Fruit fly (Drosophila melanogaster): ENCODE data around the gene CG8750.

The CG8750 gene

DNA sequence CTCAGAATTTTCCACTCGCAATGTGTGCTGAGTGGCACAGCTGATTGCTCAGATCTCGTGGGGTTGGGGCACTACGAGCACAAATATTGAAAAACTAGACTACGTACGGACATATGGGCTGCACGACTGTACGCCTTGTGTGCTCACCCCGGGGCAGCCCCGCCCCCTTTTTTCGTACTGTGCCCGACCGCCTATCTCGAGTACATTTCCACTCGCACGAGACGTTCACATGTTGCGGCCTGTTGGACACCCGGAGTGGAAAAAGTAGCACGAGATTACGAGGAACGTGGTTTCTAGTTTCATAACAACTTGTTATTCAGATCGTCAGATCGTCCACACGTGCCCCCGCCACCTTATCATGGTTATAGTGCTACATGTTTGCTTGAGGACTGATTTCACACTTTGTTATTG is 20.6 kb upstream of the CG8750 start (continued):
- TF ChIP-seq Mrtf (GFP tag; IDR thresholded peaks at IDR 0.05): no peak
- no peak for TF ChIP-seq NC2α (GFP tag; optimal IDR thresholded peaks at IDR 0.05)
- 0 out of 3 replicates have a peak, but pooled peaks have one; percentile 26 for TF ChIP-seq dysf (GFP tag; IDR thresholded peaks at IDR 0.05)
- no peak for TF ChIP-seq CG15073 (GFP tag; optimal IDR thresholded peaks at IDR 0.05)
- no peak for TF ChIP-seq CG34376 (GFP tag; optimal IDR thresholded peaks at IDR 0.05)
- no peak for TF ChIP-seq peb (GFP tag; IDR thresholded peaks at IDR 0.05)
- TF ChIP-seq Abd-B (GFP tag; optimal IDR thresholded peaks at IDR 0.05): no peak
- peak; percentile 59; the same call in 2 of the 3 replicates for TF ChIP-seq ci (GFP tag; IDR thresholded peaks at IDR 0.05)
- no peak for TF ChIP-seq Nf-YA (GFP tag; IDR thresholded peaks at IDR 0.05)
- TF ChIP-seq Aef1 (GFP tag; IDR thresholded peaks at IDR 0.05): no peak
- no peak for TF ChIP-seq Oaz (GFP tag; IDR thresholded peaks at IDR 0.05)
- TF ChIP-seq CG16779 (GFP tag; IDR thresholded peaks at IDR 0.05): no peak
- no peak for TF ChIP-seq CG17359 (tag; optimal IDR thresholded peaks at IDR 0.05)
- no peak for TF ChIP-seq NC2β (GFP tag; optimal IDR thresholded peaks at IDR 0.05)
- no peak for TF ChIP-seq B-H1 (GFP tag; IDR thresholded peaks at IDR 0.05)
- no peak for TF ChIP-seq BEAF-32 (GFP tag; optimal IDR thresholded peaks at IDR 0.05)
- no peak for TF ChIP-seq CG7271 (tag; optimal IDR thresholded peaks at IDR 0.05)
- TF ChIP-seq CG6272 (GFP tag; IDR thresholded peaks at IDR 0.05): no peak
- no peak for TF ChIP-seq Hmx (GFP tag; optimal IDR thresholded peaks at IDR 0.05)
- TF ChIP-seq zen (tag; optimal IDR thresholded peaks at IDR 0.05): no peak
- no peak for TF ChIP-seq ham (GFP tag; IDR thresholded peaks at IDR 0.05)
- no peak for TF ChIP-seq gfzf (GFP tag; optimal IDR thresholded peaks at IDR 0.05)
- TF ChIP-seq slou (GFP tag; optimal IDR thresholded peaks at IDR 0.05): no peak
- no peak for TF ChIP-seq CG11247 (GFP tag; IDR thresholded peaks at IDR 0.05)
- TF ChIP-seq br (optimal IDR thresholded peaks at IDR 0.05): no peak
- no peak for TF ChIP-seq CG11723 (GFP tag; optimal IDR thresholded peaks at IDR 0.05)
- no peak for TF ChIP-seq CG3163 (GFP tag; optimal IDR thresholded peaks at IDR 0.05)
- peak; percentile 13 for TF ChIP-seq Hey (tag; optimal IDR thresholded peaks at IDR 0.05)
- TF ChIP-seq Hr39 (optimal IDR thresholded peaks at IDR 0.05): no peak
- no peak for TF ChIP-seq CG3407 (GFP tag; optimal IDR thresholded peaks at IDR 0.05)
- no peak for TF ChIP-seq CG4617 (GFP tag; optimal IDR thresholded peaks at IDR 0.05; ENCODE audit: borderline replicate concordance)
- TF ChIP-seq Atf-2 (GFP tag; optimal IDR thresholded peaks at IDR 0.05): no peak
- TF ChIP-seq Chrac-16 (GFP tag; optimal IDR thresholded peaks at IDR 0.05): no peak
- 0 out of 2 replicates have a peak, but pooled peaks have one; percentile 28 for TF ChIP-seq bbx (GFP tag; IDR thresholded peaks at IDR 0.05; ENCODE audit: partially characterized antibody)
- TF ChIP-seq tin (GFP tag; optimal IDR thresholded peaks at IDR 0.05): no peak
- TF ChIP-seq CG30403 (GFP tag; optimal IDR thresholded peaks at IDR 0.05): no peak
- 0 out of 2 replicates have a peak, but pooled peaks have one; percentile 13 for TF ChIP-seq Scr (GFP tag; IDR thresholded peaks at IDR 0.05; ENCODE audit: partially characterized antibody)
- TF ChIP-seq chinmo (GFP tag; IDR thresholded peaks at IDR 0.05; ENCODE audit: partially characterized antibody): 0 out of 4 replicates have a peak, but pooled peaks have one; percentile 70
- no peak for TF ChIP-seq CG3726 (GFP tag; IDR thresholded peaks at IDR 0.05)
- TF ChIP-seq CG12236 (GFP tag; optimal IDR thresholded peaks at IDR 0.05): no peak
- peak; percentile 94 for TF ChIP-seq sug (tag; optimal IDR thresholded peaks at IDR 0.05)
- 0 out of 2 replicates have a peak, but pooled peaks have one; percentile 12 for TF ChIP-seq Rfx (GFP tag; IDR thresholded peaks at IDR 0.05)
- TF ChIP-seq MESR4 (GFP tag; optimal IDR thresholded peaks at IDR 0.05): no peak
- TF ChIP-seq CG1647 (GFP tag; optimal IDR thresholded peaks at IDR 0.05): no peak
- no peak for TF ChIP-seq dimm (GFP tag; IDR thresholded peaks at IDR 0.05)
- no peak for TF ChIP-seq Adf1 (GFP tag; IDR thresholded peaks at IDR 0.05)
- TF ChIP-seq kah (GFP tag; optimal IDR thresholded peaks at IDR 0.05): no peak
- TF ChIP-seq tio (GFP tag; optimal IDR thresholded peaks at IDR 0.05): no peak
- no peak for TF ChIP-seq Doc3 (GFP tag; IDR thresholded peaks at IDR 0.05; ENCODE audit: partially characterized antibody)
- TF ChIP-seq Asciz (GFP tag; optimal IDR thresholded peaks at IDR 0.05): no peak
- TF ChIP-seq CG12071 (GFP tag; optimal IDR thresholded peaks at IDR 0.05): no peak
- TF ChIP-seq hth (optimal IDR thresholded peaks at IDR 0.05): no peak
- no peak for TF ChIP-seq yki (optimal IDR thresholded peaks at IDR 0.05)

Measured in whole organism, embryonic.